Worm (Caenorhabditis elegans): ENCODE data around the gene gadr-3.

Gene gadr-3

ce11 chrIII:6240528-6240927 lies 45.3 kb downstream of the gadr-3 start, which contains the start of gene T12A2.3:
Gene T12A2.3, plus strand, starts transcription at chrIII:6240828.
- TF ChIP-seq unc-55 (GFP tag; optimal IDR thresholded peaks at IDR 0.05) (no peak), C34F6.9 (tag; optimal IDR thresholded peaks at IDR 0.05) (no peak), aly-2 (tag; optimal IDR thresholded peaks at IDR 0.05) (no peak), lin-39 (tag; optimal IDR thresholded peaks at IDR 0.05) (no peak)

ce11 chrIII:6236649-6237048 lies 49.1 kb downstream of the gadr-3 start, which contains the start of gene T12A2.21:
Gene T12A2.21, minus strand, starts transcription at chrIII:6236749.
- TF ChIP-seq nhr-237 (tag; optimal IDR thresholded peaks at IDR 0.05) (no peak), lsy-2 (tag; optimal IDR thresholded peaks at IDR 0.05) (no peak), skn-1 (tag; optimal IDR thresholded peaks at IDR 0.05) (no peak), nhr-25 (tag; optimal IDR thresholded peaks at IDR 0.05) (no peak), zag-1 (tag; optimal IDR thresholded peaks at IDR 0.05) (no peak)

All from whole organism, L2 larva.